Worm (Caenorhabditis elegans) whole organism, L1 larva: ENCODE results near the gene dgtr-1.

Experiments
- aly-2 ChIP-seq: fragments of 150-350 bp; optimal IDR thresholded peaks from 2 replicates; lab custom pipeline; 2014; ENCODE audit warnings: missing biosample characterization, missing genetic modification characterization
- ama-1 ChIP-seq: fragments of 150-350 bp; optimal IDR thresholded peaks from 2 replicates; lab custom pipeline; 2014
- blmp-1 ChIP-seq: fragments of 150-350 bp; optimal IDR thresholded peaks from 2 replicates; lab custom pipeline; 2014; ENCODE audit warnings: missing biosample characterization, missing genetic modification characterization
- ceh-88 ChIP-seq: fragments of 200-800 bp; sonication (Bioruptor generic); IDR thresholded peaks from 2 replicates; pipeline ENCODE4 v1.3.6; 2022; ENCODE audit warnings: missing genetic modification characterization, missing compliant biosample characterization
- dpl-1 ChIP-seq, 3 experiments: fragments of 150-350 bp in 2 of 3; sonication (generic microtip) in 1 of 3; optimal IDR thresholded peaks; 2 replicates each; lab custom pipeline; 2014 to 2017; ENCODE audit warnings: missing biosample characterization in 3 of 3, missing genetic modification characterization in 3 of 3, missing genetic modification reagents in 3 of 3
- dsc-1 ChIP-seq: sonication (generic microtip); optimal IDR thresholded peaks from 2 replicates; lab custom pipeline; 2016; ENCODE audit warnings: mild to moderate bottlenecking, missing genetic modification characterization, missing compliant biosample characterization
- egl-27 ChIP-seq, 2 experiments: fragments of 150-350 bp in 1 of 2; sonication (generic microtip); optimal IDR thresholded peaks; 3 replicates each; lab custom pipeline; 2017 to 2018; ENCODE audit warnings: missing biosample characterization in 2 of 2, missing genetic modification characterization in 2 of 2, missing genetic modification reagents in 2 of 2
- elt-2 ChIP-seq: sonication (generic microtip); optimal IDR thresholded peaks from 2 replicates; lab custom pipeline; 2016; ENCODE audit warnings: missing genetic modification characterization, mild to moderate bottlenecking, inconsistent platforms, missing compliant biosample characterization, missing genetic modification reagents
- elt-3 ChIP-seq, 6 experiments: fragments of 150-350 bp in 1 of 6; sonication (generic microtip); optimal IDR thresholded peaks; 2 replicates each; lab custom pipeline; 2017 to 2018; ENCODE audit warnings: missing biosample characterization in 6 of 6, missing genetic modification characterization in 6 of 6, inconsistent platforms in 1 of 6
- ets-5 ChIP-seq: fragments of 200-800 bp; sonication (Bioruptor generic); IDR thresholded peaks from 2 replicates; pipeline ENCODE4 v1.3.6; 2022; ENCODE audit warnings: missing genetic modification characterization, missing compliant biosample characterization
- fkh-10 ChIP-seq: sonication (generic microtip); optimal IDR thresholded peaks from 2 replicates; lab custom pipeline; 2017; ENCODE audit warnings: missing biosample characterization, missing genetic modification reagents, missing genetic modification characterization
- fkh-4 ChIP-seq: sonication (generic microtip); optimal IDR thresholded peaks from 2 replicates; lab custom pipeline; 2016; ENCODE audit warnings: missing compliant biosample characterization, missing genetic modification characterization, borderline replicate concordance
- fos-1 ChIP-seq: fragments of 150-350 bp; optimal IDR thresholded peaks from 2 replicates; lab custom pipeline; 2014; ENCODE audit warnings: missing biosample characterization, missing genetic modification characterization
- jun-1 ChIP-seq: fragments of 150-350 bp; optimal IDR thresholded peaks from 2 replicates; lab custom pipeline; 2014; ENCODE audit warnings: missing biosample characterization, missing genetic modification reagents, missing genetic modification characterization
- lin-13 ChIP-seq: fragments of 150-350 bp; optimal IDR thresholded peaks from 2 replicates; lab custom pipeline; 2014; ENCODE audit warnings: missing biosample characterization, missing genetic modification reagents, missing genetic modification characterization
- lin-14 ChIP-seq: fragments of 200-800 bp; sonication (Bioruptor generic); optimal IDR thresholded peaks from 2 replicates; lab custom pipeline; 2018; ENCODE audit warnings: mild to moderate bottlenecking, missing genetic modification characterization, moderate library complexity, missing compliant biosample characterization
- lin-35 ChIP-seq, 2 experiments: fragments of 150-350 bp; optimal IDR thresholded peaks; 2 replicates each; lab custom pipeline; 2014; ENCODE audit warnings: missing biosample characterization in 2 of 2, missing genetic modification characterization in 2 of 2, missing genetic modification reagents in 2 of 2
- lsy-2 ChIP-seq, 2 experiments: fragments of 150-350 bp; optimal IDR thresholded peaks; 2 replicates each; lab custom pipeline; 2014; ENCODE audit warnings: missing biosample characterization in 2 of 2, missing genetic modification characterization in 2 of 2
- nhr-12 ChIP-seq: sonication (generic microtip); optimal IDR thresholded peaks from 2 replicates; lab custom pipeline; 2017; ENCODE audit warnings: missing biosample characterization, missing genetic modification characterization
- nhr-20 ChIP-seq: sonication (generic microtip); optimal IDR thresholded peaks from 2 replicates; lab custom pipeline; 2016; ENCODE audit warnings: mild to moderate bottlenecking, missing genetic modification characterization, missing compliant biosample characterization
- nhr-28 ChIP-seq: fragments of 150-350 bp; optimal IDR thresholded peaks from 2 replicates; lab custom pipeline; 2014; ENCODE audit warnings: missing biosample characterization, missing genetic modification characterization
- nhr-47 ChIP-seq: sonication (generic microtip); optimal IDR thresholded peaks from 2 replicates; lab custom pipeline; 2016; ENCODE audit warnings: mild to moderate bottlenecking, missing genetic modification characterization, moderate library complexity, missing compliant biosample characterization
- nhr-71 ChIP-seq: sonication (generic microtip); optimal IDR thresholded peaks from 2 replicates; lab custom pipeline; 2016; ENCODE audit warnings: mild to moderate bottlenecking, missing genetic modification characterization, moderate library complexity, missing compliant biosample characterization
- nhr-76 ChIP-seq: sonication (generic microtip); optimal IDR thresholded peaks from 2 replicates; lab custom pipeline; 2017; ENCODE audit warnings: missing biosample characterization, missing genetic modification characterization
- nhr-90 ChIP-seq: sonication (generic microtip); optimal IDR thresholded peaks from 2 replicates; lab custom pipeline; 2016; ENCODE audit warnings: mild to moderate bottlenecking, missing genetic modification characterization, missing compliant biosample characterization; ENCODE audit not compliant: poor library complexity
- pqm-1 ChIP-seq: sonication (generic microtip); optimal IDR thresholded peaks from 3 replicates; lab custom pipeline; 2017; ENCODE audit warnings: missing biosample characterization, missing genetic modification characterization
- rnt-1 ChIP-seq: sonication (generic microtip); optimal IDR thresholded peaks from 2 replicates; lab custom pipeline; 2016; ENCODE audit warnings: mild to moderate bottlenecking, missing genetic modification characterization, moderate library complexity, missing compliant biosample characterization
- snu-23 ChIP-seq: sonication (generic microtip); optimal IDR thresholded peaks from 2 replicates; lab custom pipeline; 2016; ENCODE audit warnings: missing genetic modification characterization, missing compliant biosample characterization
- unc-86 ChIP-seq: sonication (generic microtip); optimal IDR thresholded peaks from 2 replicates; lab custom pipeline; 2016; ENCODE audit warnings: missing genetic modification characterization, missing compliant biosample characterization
- vab-15 ChIP-seq: sonication (generic microtip); optimal IDR thresholded peaks from 2 replicates; lab custom pipeline; 2017; ENCODE audit warnings: missing genotype, mild to moderate bottlenecking, missing genetic modification characterization, missing compliant biosample characterization
- zag-1 ChIP-seq: fragments of 150-350 bp; optimal IDR thresholded peaks from 2 replicates; lab custom pipeline; 2014; ENCODE audit warnings: missing biosample characterization, missing genetic modification characterization
- zip-4 ChIP-seq: fragments of 200-800 bp; sonication (Bioruptor generic); optimal IDR thresholded peaks from 2 replicates; lab custom pipeline; 2018; ENCODE audit warnings: mild to moderate bottlenecking, missing genetic modification characterization, moderate library complexity, missing compliant biosample characterization

Gene dgtr-1

DNA sequence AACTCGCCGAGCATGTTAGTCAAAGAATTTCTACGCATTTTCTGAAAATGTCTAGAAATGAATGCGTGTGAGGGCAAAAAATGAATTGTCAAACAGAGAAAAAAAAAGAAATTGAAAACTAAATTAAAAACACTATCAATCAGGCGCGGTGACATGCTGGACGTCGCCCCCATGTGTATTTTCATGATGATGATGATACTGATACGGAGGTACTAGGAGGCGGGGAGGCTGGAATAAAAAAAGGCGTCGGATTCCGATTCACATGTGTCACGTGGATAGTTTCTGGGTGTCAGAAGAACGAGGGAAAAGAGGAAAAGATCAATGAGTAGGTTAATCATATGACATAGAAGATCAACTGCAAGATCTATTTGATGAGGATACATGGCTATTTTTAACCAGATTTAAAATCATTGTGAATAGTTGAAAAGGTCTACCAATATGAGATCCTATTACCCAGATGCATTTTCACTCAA lies 8.5 kb downstream of the dgtr-1 start, which contains the start of gene W01A11.7 (continued):
- TF ChIP-seq elt-2 (no peak), lin-35 (GFP tag; optimal IDR thresholded peaks at IDR 0.05; lab: Kevin White, UChicago) (peak in 1 of 2 experiments; percentile 63), snu-23 (GFP tag; lab: Kevin White, UChicago) (peak; percentile 84), fkh-4 (tag; lab: Kevin White, UChicago) (no peak)

ce11 chrV:6506238-6506956 lies 9.5 kb downstream of the dgtr-1 start:
- TF ChIP-seq blmp-1 (tag; lab: Kevin White, UChicago) (peak; percentile 95), elt-3 (tag; optimal IDR thresholded peaks at IDR 0.05; lab: Kevin White, UChicago) (peak in 1 of 6 experiments; percentile 51), ceh-88 (GFP tag; lab: Robert Waterston, UW) (no peak)
- TF ChIP-seq, all 84 proteins: peak for 2

ce11 chrV:6508703-6509102 lies 11.8 kb downstream of the dgtr-1 start, which contains the start of gene ubh-3:
Gene ubh-3 (minus strand): TSS chrV:6508803.
- TF ChIP-seq fkh-4 (tag; lab: Kevin White, UChicago): no peak
- TF ChIP-seq nhr-71 (tag; lab: Kevin White, UChicago): no peak
- no peak for TF ChIP-seq jun-1 (tag; lab: Kevin White, UChicago)
- no peak for TF ChIP-seq zag-1 (tag; lab: Kevin White, UChicago)
- no peak for TF ChIP-seq nhr-12 (tag; lab: Kevin White, UChicago)
- TF ChIP-seq egl-27 (tag; optimal IDR thresholded peaks at IDR 0.05; lab: Kevin White, UChicago): no peak
- TF ChIP-seq nhr-20 (tag; lab: Kevin White, UChicago): no peak
- no peak for TF ChIP-seq nhr-90 (tag; lab: Kevin White, UChicago)
- TF ChIP-seq nhr-28: no peak
- no peak for TF ChIP-seq fkh-10
- no peak for TF ChIP-seq dsc-1 (tag; lab: Kevin White, UChicago)
- TF ChIP-seq, all 84 proteins: peak for 0

- TF ChIP-seq nhr-47 (no peak), vab-15 (tag; lab: Kevin White, UChicago) (no peak), lin-13 (GFP tag; lab: Kevin White, UChicago) (no peak), rnt-1 (tag; lab: Kevin White, UChicago) (no peak), ama-1 (lab: Kevin White, UChicago) (no peak), zip-4 (GFP tag; lab: Kevin White, UChicago) (no peak), jun-1 (tag; lab: Kevin White, UChicago) (no peak), pqm-1 (no peak), unc-86 (no peak), aly-2 (tag; lab: Kevin White, UChicago) (no peak), fos-1 (tag; lab: Kevin White, UChicago) (no peak), snu-23 (GFP tag; lab: Kevin White, UChicago) (no peak), lin-14 (GFP tag; lab: Kevin White, UChicago) (no peak), elt-2 (no peak)
These were observed 12.8 kb downstream of the dgtr-1 start, which contains the start of gene ubh-2 for ce11 chrV:6509717-6510116. Gene ubh-2 (minus strand): TSS chrV:6509817.

ce11 chrV:6510622-6511021 lies 13.7 kb downstream of the dgtr-1 start:
- TF ChIP-seq lsy-2 (tag; optimal IDR thresholded peaks at IDR 0.05; lab: Kevin White, UChicago) (peak in 1 of 2 experiments; percentile 50), ets-5 (no peak), dpl-1 (GFP tag; optimal IDR thresholded peaks at IDR 0.05; lab: Kevin White, UChicago) (no peak), nhr-76 (tag; lab: Kevin White, UChicago) (no peak)
